Worm (Caenorhabditis elegans): ENCODE results near the gene mltn-6.

- no peak for TF ChIP-seq hnd-1 (tag; optimal IDR thresholded peaks at IDR 0.05)
- TF ChIP-seq ama-1 (optimal IDR thresholded peaks at IDR 0.05) = no peak
These were observed 49.9 kb downstream of the mltn-6 start, which contains the start of gene dod-19 for ce11 chrV:414630-415029.

Measured in whole organism, early embryonic.